Worm (Caenorhabditis elegans) whole organism, L4 larva: Measurements from ENCODE around the gene C07A9.9.

Experiments used
- R02D3.7 ChIP-seq: fragments of 150-350 bp; sonication (generic microtip); optimal IDR thresholded peaks from 3 replicates; lab custom pipeline; 2014; ENCODE audit warnings: missing biosample characterization, missing genetic modification characterization
- aly-2 ChIP-seq: sonication (generic microtip); optimal IDR thresholded peaks from 2 replicates; lab custom pipeline; 2018; ENCODE audit warnings: missing biosample characterization, missing genetic modification characterization
- jun-1 ChIP-seq: fragments of 150-350 bp; optimal IDR thresholded peaks from 2 replicates; lab custom pipeline; 2014; ENCODE audit warnings: missing biosample characterization, missing genetic modification reagents, missing genetic modification characterization

DNA sequence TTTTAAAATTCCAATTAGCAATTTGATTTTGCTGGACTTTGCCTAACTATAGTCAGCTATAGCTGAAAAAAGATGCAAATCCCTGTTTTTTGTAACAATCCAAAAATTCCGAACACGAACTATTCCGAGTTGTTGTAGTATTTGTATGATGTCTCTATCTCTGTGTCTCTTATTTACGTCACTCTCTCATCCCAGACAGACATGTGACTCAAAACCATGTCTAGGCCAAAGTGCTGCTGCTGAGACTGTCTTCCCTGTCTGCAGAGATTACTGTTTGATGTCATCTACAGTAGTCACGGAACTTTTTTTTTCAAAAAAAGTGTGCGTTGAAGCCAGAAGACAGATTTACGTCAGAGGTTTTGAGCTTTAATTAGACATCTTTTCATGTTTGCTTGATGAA, 1.2 kb downstream of the C07A9.9 start:
- TF ChIP-seq aly-2 (no peak), R02D3.7 (no peak), jun-1 (no peak)
